Fruit fly (Drosophila melanogaster) whole organism, embryonic: ENCODE data around the gene rost.
A peak's percentile ranks its signal among the peaks of the same experiment; 100 is the strongest.

ENCODE experiments used
- BtbVII ChIP-seq: fragments of 200-800 bp; sonication (Bioruptor generic); optimal IDR thresholded peaks from 3 replicates; lab custom pipeline; 2017; ENCODE audit warnings: missing biosample characterization, mild to moderate bottlenecking, missing genetic modification characterization
- C15 ChIP-seq: fragments of 200-800 bp; sonication (Bioruptor generic); IDR thresholded peaks from 3 replicates; pipeline ENCODE4 v1.3.6; 2022; ENCODE audit warnings: missing biosample characterization, missing genetic modification characterization
- CG11695 ChIP-seq: fragments of 200-800 bp; sonication (Bioruptor generic); IDR thresholded peaks from 3 replicates; pipeline ENCODE4 v1.3.6; 2022; ENCODE audit warnings: missing biosample characterization, missing genetic modification characterization
- CG12155 ChIP-seq: fragments of 200-800 bp; sonication (Bioruptor generic); optimal IDR thresholded peaks from 3 replicates; lab custom pipeline; 2016; ENCODE audit warnings: missing biosample characterization, missing genetic modification characterization
- CG12219 ChIP-seq: fragments of 200-800 bp; sonication (Bioruptor generic); optimal IDR thresholded peaks from 3 replicates; lab custom pipeline; 2018; ENCODE audit warnings: missing biosample characterization, mild to moderate bottlenecking, missing genetic modification characterization
- CG12299 ChIP-seq: fragments of 200-800 bp; sonication (Bioruptor generic); optimal IDR thresholded peaks from 2 replicates; lab custom pipeline; 2018; ENCODE audit warnings: missing biosample characterization, mild to moderate bottlenecking, missing genetic modification characterization
- CG15514 ChIP-seq: fragments of 200-800 bp; sonication (Bioruptor generic); optimal IDR thresholded peaks from 3 replicates; lab custom pipeline; 2017; ENCODE audit warnings: missing biosample characterization, missing genetic modification characterization, mild to moderate bottlenecking, moderate library complexity, missing genetic modification reagents
- CG16815 ChIP-seq: fragments of 200-800 bp; sonication (Bioruptor generic); optimal IDR thresholded peaks from 3 replicates; lab custom pipeline; 2017; ENCODE audit warnings: missing biosample characterization, mild to moderate bottlenecking, missing genetic modification characterization
- CG17186 ChIP-seq: fragments of 200-800 bp; sonication (Bioruptor generic); optimal IDR thresholded peaks from 3 replicates; lab custom pipeline; 2017; ENCODE audit warnings: missing biosample characterization, missing genetic modification reagents, missing genetic modification characterization
- CG17385 ChIP-seq: fragments of 200-800 bp; sonication (Bioruptor generic); optimal IDR thresholded peaks from 3 replicates; lab custom pipeline; 2018; ENCODE audit warnings: missing biosample characterization, mild to moderate bottlenecking, missing genetic modification characterization
- CG18764 ChIP-seq: fragments of 200-800 bp; sonication (Bioruptor generic); optimal IDR thresholded peaks from 3 replicates; lab custom pipeline; 2016; ENCODE audit warnings: missing biosample characterization, missing genetic modification characterization
- CG30431 ChIP-seq: fragments of 200-800 bp; sonication (Bioruptor generic); optimal IDR thresholded peaks from 2 replicates; lab custom pipeline; 2017; ENCODE audit warnings: missing biosample characterization, missing genetic modification characterization
- CG33213 ChIP-seq: fragments of 200-800 bp; sonication (Bioruptor generic); optimal IDR thresholded peaks from 3 replicates; lab custom pipeline; 2016; ENCODE audit warnings: missing biosample characterization, missing genetic modification characterization
- CG3995 ChIP-seq: fragments of 200-800 bp; sonication (Bioruptor generic); optimal IDR thresholded peaks from 3 replicates; lab custom pipeline; 2016; ENCODE audit warnings: missing biosample characterization, missing genetic modification characterization
- CG4617 ChIP-seq: fragments of 200-800 bp; sonication (Bioruptor generic); optimal IDR thresholded peaks from 3 replicates; lab custom pipeline; 2016; ENCODE audit warnings: missing biosample characterization, missing genetic modification characterization, borderline replicate concordance
- CG6683 ChIP-seq: fragments of 200-800 bp; sonication (Bioruptor generic); optimal IDR thresholded peaks from 2 replicates; lab custom pipeline; 2017; ENCODE audit warnings: missing biosample characterization, mild to moderate bottlenecking, missing genetic modification characterization, missing genetic modification reagents
- CG6854 ChIP-seq: fragments of 200-800 bp; sonication (Bioruptor generic); optimal IDR thresholded peaks from 3 replicates; lab custom pipeline; 2017; ENCODE audit warnings: missing biosample characterization, mild to moderate bottlenecking, missing genetic modification characterization
- CG7786 ChIP-seq: fragments of 200-800 bp; sonication (Bioruptor generic); optimal IDR thresholded peaks from 2 replicates; lab custom pipeline; 2016; ENCODE audit warnings: missing biosample characterization, missing genetic modification characterization
- CG7987 ChIP-seq: fragments of 200-800 bp; sonication (Bioruptor generic); optimal IDR thresholded peaks from 2 replicates; lab custom pipeline; 2018; ENCODE audit warnings: missing biosample characterization, mild to moderate bottlenecking, missing genetic modification characterization, moderate library complexity
- CG8388 ChIP-seq: fragments of 200-800 bp; sonication (Bioruptor generic); optimal IDR thresholded peaks from 2 replicates; lab custom pipeline; 2019; ENCODE audit warnings: missing biosample characterization, mild to moderate bottlenecking, missing genetic modification characterization, moderate library complexity
- CG8765 ChIP-seq: fragments of 200-800 bp; sonication (Bioruptor generic); IDR thresholded peaks from 2 replicates; pipeline ENCODE4 v1.3.6; 2022; ENCODE audit warnings: missing biosample characterization, missing genetic modification characterization
- CG9437 ChIP-seq: fragments of 200-800 bp; sonication (Bioruptor generic); optimal IDR thresholded peaks from 2 replicates; lab custom pipeline; 2018; ENCODE audit warnings: missing biosample characterization, mild to moderate bottlenecking, missing genetic modification characterization
- D ChIP-seq, 2 experiments: fragments of 200-800 bp in 1 of 2; fragments of >200 bp in 1 of 2; sonication (Bioruptor generic) in 1 of 2; optimal IDR thresholded peaks; 2 replicates in 1 of 2; 3 replicates in 1 of 2; lab custom pipeline; 2017; ENCODE audit warnings: mild to moderate bottlenecking in 1 of 2, missing biosample characterization in 1 of 2, missing genetic modification characterization in 1 of 2, missing genetic modification reagents in 1 of 2
- D19B ChIP-seq: fragments of 200-800 bp; sonication (Bioruptor generic); optimal IDR thresholded peaks from 2 replicates; lab custom pipeline; 2017; ENCODE audit warnings: missing biosample characterization, mild to moderate bottlenecking, missing genetic modification characterization
- Eip74EF ChIP-seq, 2 experiments: fragments of 200-800 bp in 1 of 2; fragments of >200 bp in 1 of 2; sonication (Bioruptor generic) in 1 of 2; optimal IDR thresholded peaks; 2 replicates each; lab custom pipeline; 2017 to 2019; ENCODE audit warnings: missing biosample characterization in 2 of 2, missing genetic modification characterization in 2 of 2, mild to moderate bottlenecking in 1 of 2, moderate library complexity in 1 of 2
- Ets97D ChIP-seq: fragments of 200-800 bp; sonication (Bioruptor generic); optimal IDR thresholded peaks from 3 replicates; lab custom pipeline; 2016; ENCODE audit warnings: missing biosample characterization, missing genetic modification characterization
- Fer2 ChIP-seq: fragments of 200-800 bp; sonication (Bioruptor generic); optimal IDR thresholded peaks from 2 replicates; lab custom pipeline; 2018; ENCODE audit warnings: missing biosample characterization, mild to moderate bottlenecking, missing genetic modification characterization, moderate library complexity
- H15 ChIP-seq: fragments of 200-800 bp; sonication (Bioruptor generic); IDR thresholded peaks from 3 replicates; pipeline ENCODE4 v1.3.6; 2022; ENCODE audit warnings: missing biosample characterization, missing genetic modification characterization
- Hsf ChIP-seq: fragments of 200-800 bp; sonication (Bioruptor generic); optimal IDR thresholded peaks from 3 replicates; lab custom pipeline; 2016; ENCODE audit warnings: missing biosample characterization, missing genetic modification characterization
- Meics ChIP-seq: fragments of 200-800 bp; sonication (Bioruptor generic); optimal IDR thresholded peaks from 2 replicates; lab custom pipeline; 2017; ENCODE audit warnings: missing biosample characterization, mild to moderate bottlenecking, missing genetic modification characterization
- NC2β ChIP-seq: fragments of 200-800 bp; sonication (Bioruptor generic); optimal IDR thresholded peaks from 2 replicates; lab custom pipeline; 2016; ENCODE audit warnings: missing biosample characterization, missing genetic modification characterization
- NfI ChIP-seq: fragments of 200-800 bp; sonication (Bioruptor generic); optimal IDR thresholded peaks from 3 replicates; lab custom pipeline; 2018; ENCODE audit warnings: missing biosample characterization, mild to moderate bottlenecking, missing genetic modification characterization, moderate library complexity
- PHDP ChIP-seq: fragments of 200-800 bp; sonication (Bioruptor generic); optimal IDR thresholded peaks from 3 replicates; lab custom pipeline; 2018; ENCODE audit warnings: missing biosample characterization, mild to moderate bottlenecking, missing genetic modification characterization, moderate library complexity
- Poxn ChIP-seq: fragments of 200-800 bp; sonication (Bioruptor generic); IDR thresholded peaks from 2 replicates; pipeline ENCODE4 v1.3.6; 2022; ENCODE audit warnings: missing biosample characterization, missing genetic modification characterization
- Sin3A ChIP-seq: fragments of >200 bp; optimal IDR thresholded peaks from 2 replicates; lab custom pipeline; 2018
- Usf ChIP-seq: fragments of 200-800 bp; sonication (Bioruptor generic); optimal IDR thresholded peaks from 2 replicates; lab custom pipeline; 2017; ENCODE audit warnings: missing genotype, missing biosample characterization, missing genetic modification characterization
- Xrp1 ChIP-seq: fragments of 200-800 bp; sonication (Bioruptor generic); IDR thresholded peaks from 2 replicates; pipeline ENCODE4 v1.3.6; 2022; ENCODE audit warnings: missing biosample characterization, missing genetic modification characterization
- aop ChIP-seq: fragments of 200-800 bp; sonication (Bioruptor generic); IDR thresholded peaks from 2 replicates; pipeline ENCODE4 v1.3.6; 2022; ENCODE audit warnings: missing biosample characterization, missing genetic modification characterization
- bowl ChIP-seq: fragments of 200-800 bp; sonication (Bioruptor generic); IDR thresholded peaks from 2 replicates; pipeline ENCODE4 v1.3.6; 2022; ENCODE audit warnings: missing biosample characterization, missing genetic modification characterization
- btn ChIP-seq: fragments of 200-800 bp; sonication (Bioruptor generic); optimal IDR thresholded peaks from 2 replicates; lab custom pipeline; 2016; ENCODE audit warnings: missing biosample characterization, missing genetic modification characterization
- cg ChIP-seq: fragments of 200-800 bp; sonication (Bioruptor generic); optimal IDR thresholded peaks from 3 replicates; lab custom pipeline; 2019; ENCODE audit warnings: missing biosample characterization, mild to moderate bottlenecking, missing genetic modification characterization, moderate library complexity
- dmrt11E ChIP-seq: fragments of 200-800 bp; sonication (Bioruptor generic); optimal IDR thresholded peaks from 3 replicates; lab custom pipeline; 2018; ENCODE audit warnings: missing biosample characterization, mild to moderate bottlenecking, missing genetic modification characterization, moderate library complexity
- h ChIP-seq: fragments of >200 bp; optimal IDR thresholded peaks from 2 replicates; lab custom pipeline; 2017
- her ChIP-seq: fragments of 200-800 bp; sonication (Bioruptor generic); optimal IDR thresholded peaks from 2 replicates; lab custom pipeline; 2016; ENCODE audit warnings: missing biosample characterization, missing genetic modification characterization
- otp ChIP-seq: fragments of 200-800 bp; sonication (Bioruptor generic); IDR thresholded peaks from 3 replicates; pipeline ENCODE4, ENCODE4 v1.3.6; 2022; ENCODE audit warnings: missing biosample characterization, missing genetic modification characterization
- p53 ChIP-seq: fragments of 200-800 bp; sonication (Bioruptor generic); optimal IDR thresholded peaks from 2 replicates; lab custom pipeline; 2016; ENCODE audit warnings: missing biosample characterization, missing genetic modification characterization
- pros ChIP-seq: fragments of 200-800 bp; sonication (Bioruptor generic); optimal IDR thresholded peaks from 3 replicates; lab custom pipeline; 2019; ENCODE audit warnings: missing biosample characterization, mild to moderate bottlenecking, missing genetic modification characterization, moderate library complexity
- shn ChIP-seq: fragments of 200-800 bp; sonication (Bioruptor generic); optimal IDR thresholded peaks from 3 replicates; lab custom pipeline; 2016; ENCODE audit warnings: missing biosample characterization, missing genetic modification characterization
- slbo ChIP-seq: fragments of 200-800 bp; sonication (Bioruptor generic); IDR thresholded peaks from 2 replicates; pipeline ENCODE4 v1.3.6; 2022; ENCODE audit warnings: missing biosample characterization, missing genetic modification characterization
- tx ChIP-seq: fragments of 200-800 bp; sonication (Bioruptor generic); optimal IDR thresholded peaks from 2 replicates; lab custom pipeline; 2016; ENCODE audit warnings: missing biosample characterization, missing genetic modification characterization
- yki ChIP-seq: fragments of >200 bp; optimal IDR thresholded peaks from 3 replicates; lab custom pipeline; 2018

rost gene

DNA sequence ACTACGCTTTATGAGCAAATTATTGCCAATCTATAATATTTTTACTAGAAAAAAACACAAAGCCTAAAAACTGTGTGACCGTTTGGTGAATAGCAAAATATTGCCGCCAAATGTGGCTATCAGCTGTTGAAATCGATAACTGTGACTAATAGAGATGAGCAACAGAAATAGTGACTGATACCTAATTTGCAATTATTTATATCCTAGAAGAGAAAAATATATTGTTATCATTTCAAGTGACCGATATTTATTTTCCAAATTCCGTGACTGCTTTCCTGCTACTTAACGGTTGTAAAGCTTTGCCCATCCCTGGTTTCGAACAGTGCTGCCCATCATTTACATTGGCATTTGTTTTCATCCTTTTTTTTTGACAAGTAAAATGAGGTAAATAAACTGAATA, 7.9 kb upstream of the rost start, which contains the start of the genes alien and CG18661 (continued):
- peak; percentile 65 for TF ChIP-seq CG15514 (GFP tag; lab: Kevin White, UChicago)
- TF ChIP-seq CG8388 (GFP tag; lab: Kevin White, UChicago), result peak; percentile 46
- TF ChIP-seq D19B (GFP tag; lab: Kevin White, UChicago), result peak; percentile 43
- peak; percentile 92 for TF ChIP-seq dmrt11E (tag; lab: Kevin White, UChicago)
- TF ChIP-seq Poxn, result peak; percentile 54; the same call in 1 of the 2 replicates
- peak; percentile 89 for TF ChIP-seq CG11695 (GFP tag; lab: Robert Waterston, UW)
- peak; percentile 53 for TF ChIP-seq CG12219 (GFP tag; lab: Kevin White, UChicago)
- TF ChIP-seq CG17385, result peak; percentile 34
- peak; percentile 72 for TF ChIP-seq PHDP (tag; lab: Kevin White, UChicago)
- TF ChIP-seq CG6854, result no peak
- TF ChIP-seq shn (GFP tag; lab: Kevin White, UChicago), result peak; percentile 76
- peak; percentile 98 for TF ChIP-seq slbo (GFP tag; lab: Robert Waterston, UW)
- peak; percentile 85; the same call in 2 of the 3 replicates for TF ChIP-seq H15
- peak; percentile 16 for TF ChIP-seq CG9437
- TF ChIP-seq CG7786, result peak; percentile 86
- TF ChIP-seq her (GFP tag; lab: Kevin White, UChicago), result peak; percentile 78
- peak; percentile 86; the same call in 2 of the 3 replicates for TF ChIP-seq C15 (GFP tag; lab: Robert Waterston, UW)
- peak; percentile 89 for TF ChIP-seq CG12155 (GFP tag; lab: Kevin White, UChicago)
- TF ChIP-seq Eip74EF (GFP tag; optimal IDR thresholded peaks at IDR 0.05; lab: Kevin White, UChicago), result no peak
- TF ChIP-seq Hsf (GFP tag; lab: Kevin White, UChicago), result peak; percentile 85
- peak; percentile 91 for TF ChIP-seq p53 (GFP tag; lab: Kevin White, UChicago)
- TF ChIP-seq Ets97D (GFP tag; lab: Kevin White, UChicago), result peak; percentile 88
- peak; percentile 94 for TF ChIP-seq aop (GFP tag; lab: Robert Waterston, UW)
- peak; percentile 80 for TF ChIP-seq CG4617
- TF ChIP-seq NfI (GFP tag; lab: Kevin White, UChicago), result peak; percentile 95
- no peak for TF ChIP-seq pros (GFP tag; lab: Kevin White, UChicago)
- TF ChIP-seq h, result no peak
- peak; percentile 95 for TF ChIP-seq tx (GFP tag; lab: Kevin White, UChicago)
- peak; percentile 68 for TF ChIP-seq Usf (GFP tag; lab: Kevin White, UChicago)
- peak; percentile 90 for TF ChIP-seq CG16815 (GFP tag; lab: Kevin White, UChicago)
- TF ChIP-seq Meics, result peak; percentile 47
- TF ChIP-seq BtbVII, result no peak
- TF ChIP-seq CG18764 (GFP tag; lab: Kevin White, UChicago), result peak; percentile 48
- TF ChIP-seq D (optimal IDR thresholded peaks at IDR 0.05; lab: Kevin White, UChicago), result no peak
- TF ChIP-seq D (GFP tag; optimal IDR thresholded peaks at IDR 0.05; lab: Kevin White, UChicago), result peak; percentile 71
- peak; percentile 29 for TF ChIP-seq btn (GFP tag; lab: Kevin White, UChicago)
- TF ChIP-seq CG33213 (GFP tag; lab: Kevin White, UChicago), result peak; percentile 88
- TF ChIP-seq CG6683, result no peak
- TF ChIP-seq cg (GFP tag; lab: Kevin White, UChicago), result no peak
- peak; percentile 68 for TF ChIP-seq CG17186 (GFP tag; lab: Kevin White, UChicago)
- TF ChIP-seq CG8765 (GFP tag; lab: Robert Waterston, UW), result peak; percentile 88
- peak; percentile 3 for TF ChIP-seq yki (lab: Kevin White, UChicago)
- peak; percentile 90 for TF ChIP-seq otp
- TF ChIP-seq Sin3A (lab: Kevin White, UChicago), result peak; percentile 52
- TF ChIP-seq CG12299 (tag; lab: Kevin White, UChicago), result peak; percentile 65
- peak; percentile 98 for TF ChIP-seq CG3995 (GFP tag; lab: Kevin White, UChicago)
- peak; percentile 54 for TF ChIP-seq CG7987 (GFP tag; lab: Kevin White, UChicago)
- TF ChIP-seq Xrp1, result peak; percentile 85
- TF ChIP-seq CG30431, result peak; percentile 48
- TF ChIP-seq NC2β (GFP tag; lab: Kevin White, UChicago), result peak; percentile 70
- TF ChIP-seq Fer2, result peak; percentile 43
- peak; percentile 92 for TF ChIP-seq bowl (GFP tag; lab: Robert Waterston, UW)
